Worm (Caenorhabditis elegans): ENCODE data around the gene H41C03.3.

H41C03.3 gene

ce11 chrII:5889417-5890139 lies 44.0 kb downstream of the H41C03.3 start:
- TF ChIP-seq ceh-43 (GFP tag; optimal IDR thresholded peaks at IDR 0.05), result no peak

DNA sequence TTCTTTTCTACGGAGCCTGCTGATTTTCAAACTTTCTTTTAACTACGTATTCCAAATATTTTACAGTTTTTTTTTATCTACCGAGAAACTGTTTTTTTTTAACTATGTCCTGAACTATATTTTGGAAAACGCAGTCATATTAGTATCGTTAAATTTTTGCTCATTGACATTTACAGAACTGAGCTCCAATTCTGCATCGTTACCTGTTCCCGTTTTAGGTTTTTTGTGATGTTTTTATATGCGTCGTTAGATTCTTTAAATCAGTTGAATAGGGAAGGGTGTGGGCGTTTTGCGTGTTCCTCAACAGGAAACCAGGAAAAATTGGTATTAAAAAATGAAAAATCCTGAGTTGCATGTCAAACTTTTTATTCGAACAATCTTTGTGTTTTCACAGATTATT lies 47.2 kb downstream of the H41C03.3 start:
- no peak for TF ChIP-seq lin-32 (GFP tag; optimal IDR thresholded peaks at IDR 0.05)
- TF ChIP-seq unc-39 (tag; optimal IDR thresholded peaks at IDR 0.05), result no peak
- no peak for TF ChIP-seq ceh-83 (GFP tag; optimal IDR thresholded peaks at IDR 0.05)
- no peak for TF ChIP-seq cnd-1 (tag; optimal IDR thresholded peaks at IDR 0.05)
- TF ChIP-seq M03D4.4 (tag; optimal IDR thresholded peaks at IDR 0.05), result no peak
- TF ChIP-seq tbx-8 (GFP tag; optimal IDR thresholded peaks at IDR 0.05), result no peak
- TF ChIP-seq lsy-2 (tag; optimal IDR thresholded peaks at IDR 0.05), result no peak
- TF ChIP-seq mep-1 (tag; optimal IDR thresholded peaks at IDR 0.05), result no peak
- no peak for TF ChIP-seq elt-1 (tag; optimal IDR thresholded peaks at IDR 0.05; ENCODE audit: borderline replicate concordance, insufficient read depth)
- no peak for TF ChIP-seq snpc-4 (tag; optimal IDR thresholded peaks at IDR 0.05)
- TF ChIP-seq hlh-1 (tag; optimal IDR thresholded peaks at IDR 0.05), result no peak
- no peak for TF ChIP-seq pha-4 (tag; optimal IDR thresholded peaks at IDR 0.05)
- TF ChIP-seq mab-5 (tag; optimal IDR thresholded peaks at IDR 0.05), result no peak
- no peak for TF ChIP-seq drap-1 (GFP tag; optimal IDR thresholded peaks at IDR 0.05)

- TF ChIP-seq flh-1 (GFP tag; optimal IDR thresholded peaks at IDR 0.05) (no peak), ceh-39 (tag; optimal IDR thresholded peaks at IDR 0.05) (no peak), blmp-1 (tag; optimal IDR thresholded peaks at IDR 0.05) (no peak), nhr-28 (tag; optimal IDR thresholded peaks at IDR 0.05) (no peak), M03D4.4 (tag; optimal IDR thresholded peaks at IDR 0.05) (no peak), sptf-1 (tag; optimal IDR thresholded peaks at IDR 0.05) (no peak), unc-39 (tag; optimal IDR thresholded peaks at IDR 0.05) (no peak), unc-120 (tag; optimal IDR thresholded peaks at IDR 0.05; ENCODE audit: poor library complexity, severe bottlenecking) (no peak), elt-3 (tag; optimal IDR thresholded peaks at IDR 0.05) (no peak), ztf-11 (tag; optimal IDR thresholded peaks at IDR 0.05) (no peak), mab-5 (tag; optimal IDR thresholded peaks at IDR 0.05) (no peak), pha-4 (tag; optimal IDR thresholded peaks at IDR 0.05) (no peak), cnd-1 (tag; optimal IDR thresholded peaks at IDR 0.05) (no peak), bed-3 (GFP tag; optimal IDR thresholded peaks at IDR 0.05) (no peak), lin-13 (tag; optimal IDR thresholded peaks at IDR 0.05) (no peak), ceh-83 (GFP tag; optimal IDR thresholded peaks at IDR 0.05) (no peak), unc-62 (GFP tag; optimal IDR thresholded peaks at IDR 0.05) (no peak)
Measured at ce11 chrII:5895870-5896269, 50.3 kb downstream of the H41C03.3 start, which contains the start of gene F59G1.4. Gene F59G1.4 (plus strand): TSS chrII:5896170.

DNA sequence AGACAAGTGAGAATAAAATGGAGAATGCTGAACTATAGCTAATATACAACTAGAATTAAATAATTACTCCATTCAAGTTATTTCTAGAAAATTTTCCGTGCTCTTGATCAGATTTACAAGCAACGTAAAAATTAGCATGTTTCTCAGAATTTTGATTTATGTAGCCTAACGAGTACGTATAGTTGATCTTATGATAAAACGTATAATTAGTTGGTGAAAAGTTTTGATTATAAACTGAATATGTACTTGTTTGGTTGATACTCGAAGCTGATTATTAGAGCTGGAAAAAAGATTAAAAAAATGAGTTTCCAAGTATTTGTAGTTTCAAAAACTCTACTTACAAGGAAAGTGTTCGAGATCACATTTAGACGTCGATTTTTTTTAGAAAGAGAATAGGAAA lies 50.9 kb downstream of the H41C03.3 start:
- TF ChIP-seq blmp-1 (tag; optimal IDR thresholded peaks at IDR 0.05) (no peak), lsy-2 (tag; optimal IDR thresholded peaks at IDR 0.05) (no peak), sptf-1 (tag; optimal IDR thresholded peaks at IDR 0.05) (no peak), ceh-83 (GFP tag; optimal IDR thresholded peaks at IDR 0.05) (no peak), zip-8 (tag; optimal IDR thresholded peaks at IDR 0.05) (no peak), snpc-4 (tag; optimal IDR thresholded peaks at IDR 0.05) (no peak), cnd-1 (tag; optimal IDR thresholded peaks at IDR 0.05) (no peak), tbx-8 (GFP tag; optimal IDR thresholded peaks at IDR 0.05) (no peak), ham-2 (GFP tag; optimal IDR thresholded peaks at IDR 0.05) (no peak), mab-5 (tag; optimal IDR thresholded peaks at IDR 0.05) (no peak), hlh-1 (tag; optimal IDR thresholded peaks at IDR 0.05) (no peak), drap-1 (GFP tag; optimal IDR thresholded peaks at IDR 0.05) (no peak)

ce11 chrII:5899080-5899479 lies 53.5 kb downstream of the H41C03.3 start:
- TF ChIP-seq lin-13 (tag; optimal IDR thresholded peaks at IDR 0.05) (no peak), unc-120 (tag; optimal IDR thresholded peaks at IDR 0.05; ENCODE audit: poor library complexity, severe bottlenecking) (no peak), cnd-1 (tag; optimal IDR thresholded peaks at IDR 0.05) (no peak), ceh-39 (tag; optimal IDR thresholded peaks at IDR 0.05) (no peak), pha-4 (tag; optimal IDR thresholded peaks at IDR 0.05) (no peak), nhr-76 (tag; optimal IDR thresholded peaks at IDR 0.05) (no peak), unc-62 (GFP tag; optimal IDR thresholded peaks at IDR 0.05) (no peak), blmp-1 (tag; optimal IDR thresholded peaks at IDR 0.05) (peak; percentile 53)
